Worm (Caenorhabditis elegans) whole organism, midembryonic: ENCODE data around the gene tat-1.

ENCODE experiments used
- T22C8.4 ChIP-seq: fragments of 200-800 bp; sonication (Bioruptor generic); IDR thresholded peaks from 2 replicates; pipeline ENCODE4 v1.3.6; 2022; ENCODE audit warnings: missing genetic modification characterization, missing compliant biosample characterization
- cog-1 ChIP-seq: sonication (generic microtip); optimal IDR thresholded peaks from 2 replicates; lab custom pipeline; 2016; ENCODE audit warnings: missing genetic modification characterization, missing compliant biosample characterization
- flt-1 ChIP-seq: fragments of 200-800 bp; sonication (Bioruptor generic); IDR thresholded peaks from 2 replicates; pipeline ENCODE4 v1.3.6; 2022; ENCODE audit warnings: missing genetic modification characterization, missing compliant biosample characterization
- klf-2 ChIP-seq: fragments of 200-800 bp; sonication (Bioruptor generic); conservative IDR thresholded peaks from 2 replicates; pipeline ENCODE4 v1.3.6; 2022; ENCODE audit warnings: missing genetic modification reagents, missing genetic modification characterization, missing compliant biosample characterization
- med-1 ChIP-seq: sonication (generic microtip); optimal IDR thresholded peaks from 2 replicates; lab custom pipeline; 2017; ENCODE audit warnings: missing genetic modification characterization, mild to moderate bottlenecking, missing compliant biosample characterization, antibody characterized with exemption, missing genetic modification reagents; ENCODE audit not compliant: insufficient read depth
- ref-1 ChIP-seq: fragments of 200-800 bp; sonication (Bioruptor generic); conservative IDR thresholded peaks from 2 replicates; pipeline ENCODE4 v1.3.6; 2022; ENCODE audit warnings: missing genetic modification reagents, missing genetic modification characterization, missing compliant biosample characterization
- tab-1 ChIP-seq: fragments of 200-800 bp; sonication (Bioruptor generic); IDR thresholded peaks from 2 replicates; pipeline ENCODE4 v1.3.6; 2022; ENCODE audit warnings: missing genetic modification characterization, missing compliant biosample characterization
- ztf-23 ChIP-seq: fragments of 200-800 bp; sonication (Bioruptor generic); IDR thresholded peaks from 2 replicates; pipeline ENCODE4 v1.3.6; 2022; ENCODE audit warnings: missing genetic modification reagents, missing genetic modification characterization, missing compliant biosample characterization
- ztf-29 ChIP-seq: fragments of 200-800 bp; sonication (Bioruptor generic); IDR thresholded peaks from 2 replicates; pipeline ENCODE4 v1.3.6; 2022; ENCODE audit warnings: missing genetic modification reagents, missing genetic modification characterization, missing compliant biosample characterization

DNA sequence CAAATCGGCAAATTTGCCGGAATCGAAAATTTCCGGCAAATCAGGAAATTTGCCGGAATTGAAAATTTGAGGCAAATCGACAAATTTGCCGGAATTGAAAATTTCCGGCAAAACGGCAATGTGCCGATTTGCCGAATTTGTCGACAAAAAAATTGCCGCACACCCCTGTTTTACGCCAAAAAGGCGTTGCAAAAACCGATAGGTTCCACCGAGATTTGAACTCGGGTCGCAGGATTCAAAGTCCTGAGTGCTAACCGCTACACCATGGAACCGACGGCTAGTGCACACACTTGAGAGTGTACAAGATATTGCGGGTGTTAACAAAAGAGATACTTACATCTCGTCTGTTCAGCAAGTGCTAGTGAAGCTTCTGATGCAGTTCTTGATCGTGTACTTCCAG lies 21.8 kb downstream of the tat-1 start:
- peak; percentile 86 for TF ChIP-seq flt-1 (GFP tag; lab: Robert Waterston, UW)
- TF ChIP-seq ref-1 (GFP tag; lab: Robert Waterston, UW), result 0 out of 2 replicates have a peak, but pooled peaks have one; percentile 50
- peak; percentile 46; the same call in 1 of the 2 replicates for TF ChIP-seq klf-2 (GFP tag; lab: Robert Waterston, UW)
- no peak for TF ChIP-seq med-1 (GFP tag; lab: Kevin White, UChicago)
- peak; percentile 29; the same call in 1 of the 2 replicates for TF ChIP-seq T22C8.4 (GFP tag; lab: Robert Waterston, UW)
- no peak for TF ChIP-seq cog-1 (tag; lab: Kevin White, UChicago)
- TF ChIP-seq ztf-23 (GFP tag; lab: Robert Waterston, UW), result peak; percentile 47; the same call in 1 of the 2 replicates
- TF ChIP-seq tab-1 (GFP tag; lab: Robert Waterston, UW), result peak; percentile 84
- TF ChIP-seq ztf-29 (GFP tag; lab: Robert Waterston, UW), result peak; percentile 62
